Worm (Caenorhabditis elegans) whole organism, L2 larva: ENCODE measurements around the gene sre-27.
"Not testable (repeated sequence)": the region's sequence is repeated elsewhere in the genome, so short reads cannot be mapped to it uniquely, and the experiment has no call there.

Experiments
- C34F6.9 ChIP-seq: fragments of 150-350 bp; optimal IDR thresholded peaks from 2 replicates; lab custom pipeline; 2014; ENCODE audit warnings: missing biosample characterization, missing genetic modification characterization
- F13H6.1 ChIP-seq: sonication (generic microtip); optimal IDR thresholded peaks from 2 replicates; lab custom pipeline; 2016; ENCODE audit warnings: missing genetic modification characterization, missing compliant biosample characterization
- R02D3.7 ChIP-seq: fragments of 150-350 bp; optimal IDR thresholded peaks from 2 replicates; lab custom pipeline; 2014; ENCODE audit warnings: missing biosample characterization, missing genetic modification characterization
- ZK546.5 ChIP-seq: sonication (generic microtip); optimal IDR thresholded peaks from 2 replicates; lab custom pipeline; 2017; ENCODE audit warnings: missing biosample characterization, missing genetic modification characterization
- alr-1 ChIP-seq: fragments of 150-350 bp; optimal IDR thresholded peaks from 2 replicates; lab custom pipeline; 2014; ENCODE audit warnings: missing biosample characterization, missing genetic modification characterization
- blmp-1 ChIP-seq: sonication (generic microtip); optimal IDR thresholded peaks from 2 replicates; lab custom pipeline; 2017; ENCODE audit warnings: missing genetic modification characterization, mild to moderate bottlenecking, missing compliant biosample characterization, antibody characterized with exemption, moderate library complexity; ENCODE audit not compliant: insufficient read depth
- ceh-16 ChIP-seq: fragments of 150-350 bp; optimal IDR thresholded peaks from 2 replicates; lab custom pipeline; 2014; ENCODE audit warnings: missing biosample characterization, missing genetic modification characterization
- ceh-82 ChIP-seq: fragments of 150-350 bp; optimal IDR thresholded peaks from 2 replicates; lab custom pipeline; 2014; ENCODE audit warnings: missing biosample characterization, missing genetic modification characterization
- crh-2 ChIP-seq: sonication (generic microtip); optimal IDR thresholded peaks from 2 replicates; lab custom pipeline; 2017; ENCODE audit warnings: missing biosample characterization, missing genetic modification characterization
- dmd-4 ChIP-seq: sonication (generic microtip); optimal IDR thresholded peaks from 2 replicates; lab custom pipeline; 2017; ENCODE audit warnings: missing biosample characterization, missing genetic modification characterization
- egl-27 ChIP-seq: sonication (generic microtip); optimal IDR thresholded peaks from 3 replicates; lab custom pipeline; 2017; ENCODE audit warnings: missing biosample characterization, missing genetic modification reagents, missing genetic modification characterization
- elt-1 ChIP-seq: fragments of 150-350 bp; optimal IDR thresholded peaks from 2 replicates; lab custom pipeline; 2014; ENCODE audit warnings: missing biosample characterization, missing genetic modification characterization
- elt-3 ChIP-seq: sonication (generic microtip); optimal IDR thresholded peaks from 2 replicates; lab custom pipeline; 2017; ENCODE audit warnings: missing biosample characterization, missing genetic modification characterization
- gmeb-1 ChIP-seq: fragments of 150-350 bp; optimal IDR thresholded peaks from 2 replicates; lab custom pipeline; 2014; ENCODE audit warnings: missing biosample characterization, missing genetic modification characterization
- lin-11 ChIP-seq: fragments of 150-350 bp; sonication (generic microtip); optimal IDR thresholded peaks from 2 replicates; lab custom pipeline; 2014; ENCODE audit warnings: missing biosample characterization, missing genetic modification characterization, inconsistent platforms, mixed read lengths
- lin-13 ChIP-seq: fragments of 150-350 bp; optimal IDR thresholded peaks from 2 replicates; lab custom pipeline; 2014; ENCODE audit warnings: missing biosample characterization, missing genetic modification reagents, missing genetic modification characterization
- lin-39 ChIP-seq: fragments of 150-350 bp; optimal IDR thresholded peaks from 2 replicates; lab custom pipeline; 2014; ENCODE audit warnings: missing biosample characterization, missing genetic modification reagents, missing genetic modification characterization
- lsy-2 ChIP-seq, 2 experiments: fragments of 150-350 bp in 1 of 2; sonication (generic microtip) in 1 of 2; optimal IDR thresholded peaks; 2 replicates each; lab custom pipeline; 2014 to 2017; ENCODE audit warnings: missing biosample characterization in 2 of 2, missing genetic modification characterization in 2 of 2
- mbf-1 ChIP-seq: sonication (generic microtip); optimal IDR thresholded peaks from 2 replicates; lab custom pipeline; 2017; ENCODE audit warnings: missing biosample characterization, missing genetic modification characterization
- nhr-12 ChIP-seq: fragments of 150-350 bp; optimal IDR thresholded peaks from 2 replicates; lab custom pipeline; 2014; ENCODE audit warnings: missing biosample characterization, missing genetic modification characterization
- nhr-129 ChIP-seq: fragments of 150-350 bp; optimal IDR thresholded peaks from 2 replicates; lab custom pipeline; 2014; ENCODE audit warnings: missing biosample characterization, missing genetic modification characterization
- nhr-21 ChIP-seq: fragments of 150-350 bp; optimal IDR thresholded peaks from 2 replicates; lab custom pipeline; 2014; ENCODE audit warnings: missing biosample characterization, missing genetic modification characterization
- nhr-23 ChIP-seq: fragments of 150-350 bp; optimal IDR thresholded peaks from 2 replicates; lab custom pipeline; 2014; ENCODE audit warnings: missing biosample characterization, missing genetic modification reagents, missing genetic modification characterization
- nhr-237 ChIP-seq: fragments of 150-350 bp; optimal IDR thresholded peaks from 2 replicates; lab custom pipeline; 2014; ENCODE audit warnings: missing biosample characterization, missing genetic modification characterization
- nhr-25 ChIP-seq: fragments of 150-350 bp; sonication (generic microtip); optimal IDR thresholded peaks from 3 replicates; lab custom pipeline; 2014; ENCODE audit warnings: missing biosample characterization, missing genetic modification characterization
- peb-1 ChIP-seq: fragments of 150-350 bp; optimal IDR thresholded peaks from 2 replicates; lab custom pipeline; 2014; ENCODE audit warnings: missing biosample characterization, missing genetic modification characterization
- sem-4 ChIP-seq: fragments of 150-350 bp; optimal IDR thresholded peaks from 2 replicates; lab custom pipeline; 2014; ENCODE audit warnings: missing biosample characterization, missing genetic modification reagents, missing genetic modification characterization
- sma-3 ChIP-seq: sonication (generic microtip); optimal IDR thresholded peaks from 2 replicates; lab custom pipeline; 2016; ENCODE audit warnings: missing genetic modification reagents, missing genetic modification characterization, missing compliant biosample characterization
- sma-9 ChIP-seq, 2 experiments: fragments of 150-350 bp in 1 of 2; sonication (generic microtip) in 1 of 2; optimal IDR thresholded peaks; 2 replicates each; lab custom pipeline; 2014 to 2016; ENCODE audit warnings: missing genetic modification characterization in 2 of 2, mild to moderate bottlenecking in 1 of 2, missing biosample characterization in 1 of 2, missing compliant biosample characterization in 1 of 2, missing genetic modification reagents in 1 of 2, moderate library complexity in 1 of 2
- snpc-4 ChIP-seq: fragments of 150-350 bp; optimal IDR thresholded peaks from 2 replicates; lab custom pipeline; 2014; ENCODE audit warnings: missing biosample characterization, missing genetic modification characterization
- unc-39 ChIP-seq: fragments of 150-350 bp; optimal IDR thresholded peaks from 2 replicates; lab custom pipeline; 2014; ENCODE audit warnings: missing biosample characterization, missing genetic modification characterization
- unc-55 ChIP-seq: fragments of 150-350 bp; sonication (generic microtip); optimal IDR thresholded peaks from 3 replicates; lab custom pipeline; 2014; ENCODE audit warnings: missing biosample characterization, missing genetic modification reagents, missing genetic modification characterization
- unc-62 ChIP-seq: fragments of 150-350 bp; optimal IDR thresholded peaks from 2 replicates; lab custom pipeline; 2014; ENCODE audit warnings: missing biosample characterization, missing genetic modification reagents, missing genetic modification characterization
- ztf-11 ChIP-seq: sonication (generic microtip); optimal IDR thresholded peaks from 2 replicates; lab custom pipeline; 2017; ENCODE audit warnings: missing biosample characterization, missing genetic modification characterization
- ztf-4 ChIP-seq: fragments of 150-350 bp; optimal IDR thresholded peaks from 2 replicates; lab custom pipeline; 2014; ENCODE audit warnings: missing biosample characterization, missing genetic modification characterization

Gene sre-27

ce11 chrII:12444679-12445376 is 27.4 kb upstream of the sre-27 start, which contains the start of the genes W05H5.1 and pitr-6:
Gene W05H5.1 (minus strand): TSS chrII:12444779.
Gene pitr-6 (plus strand): TSS chrII:12445326.
- TF ChIP-seq nhr-237 (tag; lab: Kevin White, UChicago) (no peak), R02D3.7 (no peak), F13H6.1 (tag; lab: Kevin White, UChicago) (no peak), unc-39 (tag; lab: Kevin White, UChicago) (no peak), lin-39 (tag; lab: Kevin White, UChicago) (no peak), lin-13 (GFP tag; lab: Kevin White, UChicago) (no peak), crh-2 (tag; lab: Kevin White, UChicago) (no peak), lsy-2 (tag; optimal IDR thresholded peaks at IDR 0.05; lab: Kevin White, UChicago) (no peak), unc-55 (GFP tag; lab: Kevin White, UChicago) (no peak), unc-62 (GFP tag; lab: Kevin White, UChicago) (no peak), gmeb-1 (no peak), C34F6.9 (tag; lab: Kevin White, UChicago) (no peak), mbf-1 (tag; lab: Kevin White, UChicago) (no peak), ceh-82 (tag; lab: Kevin White, UChicago) (no peak)

ce11 chrII:12441164-12441563 is 23.8 kb upstream of the sre-27 start, which contains the start of gene Y57A10C.10:
Gene Y57A10C.10 (minus strand): TSS chrII:12441264.
- TF ChIP-seq elt-3; sem-4 (tag; lab: Kevin White, UChicago); lin-11 (tag; lab: Kevin White, UChicago): not testable (repeated sequence)
- TF ChIP-seq, all 48 proteins: peak for 0; not testable (repeated sequence) for 48

- TF ChIP-seq ztf-11 (no peak), elt-1 (tag; lab: Kevin White, UChicago) (no peak), ztf-4 (tag; lab: Kevin White, UChicago) (no peak), C34F6.9 (tag; lab: Kevin White, UChicago) (no peak), unc-39 (tag; lab: Kevin White, UChicago) (no peak), peb-1 (tag; lab: Kevin White, UChicago) (no peak), gmeb-1 (no peak), sma-3 (GFP tag; lab: Kevin White, UChicago) (no peak)
These were observed 21.0 kb upstream of the sre-27 start, which contains the start of gene Y57A10C.9 for ce11 chrII:12438441-12438840. Gene Y57A10C.9 (minus strand): TSS chrII:12438541.

ce11 chrII:12436717-12437116 is 19.3 kb upstream of the sre-27 start:
- TF ChIP-seq mbf-1 (tag; lab: Kevin White, UChicago) (no peak), ceh-16 (tag; lab: Kevin White, UChicago) (no peak), snpc-4 (no peak), unc-55 (GFP tag; lab: Kevin White, UChicago) (no peak), ztf-11 (no peak), nhr-129 (no peak), nhr-25 (tag; lab: Kevin White, UChicago) (no peak), nhr-23 (tag; lab: Kevin White, UChicago) (no peak), nhr-12 (no peak), sma-9 (GFP tag; optimal IDR thresholded peaks at IDR 0.05; lab: Kevin White, UChicago) (no peak), sma-9 (tag; optimal IDR thresholded peaks at IDR 0.05; lab: Kevin White, UChicago) (no peak), peb-1 (tag; lab: Kevin White, UChicago) (no peak), egl-27 (tag; lab: Kevin White, UChicago) (no peak), sem-4 (tag; lab: Kevin White, UChicago) (no peak), alr-1 (tag; lab: Kevin White, UChicago) (no peak), lin-11 (tag; lab: Kevin White, UChicago) (no peak), blmp-1 (no peak)

- TF ChIP-seq nhr-23 (tag; lab: Kevin White, UChicago): no peak
- TF ChIP-seq ztf-4 (tag; lab: Kevin White, UChicago): no peak
- no peak for TF ChIP-seq mbf-1 (tag; lab: Kevin White, UChicago)
- TF ChIP-seq unc-55 (GFP tag; lab: Kevin White, UChicago): no peak
- TF ChIP-seq nhr-25 (tag; lab: Kevin White, UChicago): no peak
- TF ChIP-seq ztf-11: no peak
- TF ChIP-seq nhr-21: no peak
- no peak for TF ChIP-seq peb-1 (tag; lab: Kevin White, UChicago)
- TF ChIP-seq dmd-4: no peak
- no peak for TF ChIP-seq ZK546.5
- TF ChIP-seq crh-2 (tag; lab: Kevin White, UChicago): no peak
- TF ChIP-seq egl-27 (tag; lab: Kevin White, UChicago): no peak
These were observed 17.9 kb upstream of the sre-27 start for ce11 chrII:12435202-12435872.
